Fruit fly (Drosophila melanogaster) whole organism, embryonic: ENCODE results near the gene Hnf4.

Experiments used
- CG10543 ChIP-seq: fragments of 200-800 bp; sonication (Bioruptor generic); optimal IDR thresholded peaks from 3 replicates; lab custom pipeline; 2017; ENCODE audit warnings: missing biosample characterization, mild to moderate bottlenecking, missing genetic modification characterization, moderate library complexity
- CG12769 ChIP-seq: fragments of 200-800 bp; sonication (Bioruptor generic); optimal IDR thresholded peaks from 2 replicates; lab custom pipeline; 2019; ENCODE audit warnings: missing biosample characterization, mild to moderate bottlenecking, missing genetic modification characterization, moderate library complexity
- CG17802 ChIP-seq: fragments of 200-800 bp; sonication (Bioruptor generic); optimal IDR thresholded peaks from 2 replicates; lab custom pipeline; 2018; ENCODE audit warnings: missing biosample characterization, mild to moderate bottlenecking, missing genetic modification characterization, moderate library complexity
- CG2678 ChIP-seq: fragments of 200-800 bp; sonication (Bioruptor generic); optimal IDR thresholded peaks from 3 replicates; lab custom pipeline; 2019; ENCODE audit warnings: missing biosample characterization, mild to moderate bottlenecking, missing genetic modification characterization, moderate library complexity
- CG32532 ChIP-seq: fragments of 200-800 bp; sonication (Bioruptor generic); IDR thresholded peaks from 2 replicates; pipeline ENCODE4 v1.3.6; 2022; ENCODE audit warnings: missing biosample characterization, missing genetic modification characterization
- CG34376 ChIP-seq: fragments of 200-800 bp; sonication (Bioruptor generic); optimal IDR thresholded peaks from 2 replicates; lab custom pipeline; 2018; ENCODE audit warnings: missing biosample characterization, mild to moderate bottlenecking, missing genetic modification characterization
- CG43689 ChIP-seq: fragments of 200-800 bp; sonication (Bioruptor generic); IDR thresholded peaks from 2 replicates; pipeline ENCODE4 v1.3.6; 2022; ENCODE audit warnings: missing biosample characterization, missing genetic modification characterization
- CG6254 ChIP-seq: fragments of 200-800 bp; sonication (Bioruptor generic); optimal IDR thresholded peaks from 3 replicates; lab custom pipeline; 2017; ENCODE audit warnings: mild to moderate bottlenecking, missing biosample characterization, missing genetic modification reagents, missing genetic modification characterization
- CG7372 ChIP-seq: fragments of 200-800 bp; sonication (Bioruptor generic); IDR thresholded peaks from 2 replicates; pipeline ENCODE4 v1.3.6; 2022; ENCODE audit warnings: missing biosample characterization, missing genetic modification characterization
- CG8290 ChIP-seq, 3 experiments: fragments of 200-800 bp; sonication (Bioruptor generic); optimal IDR thresholded peaks; 2 replicates each; lab custom pipeline; 2016 to 2019; ENCODE audit warnings: missing biosample characterization in 3 of 3, missing genetic modification characterization in 3 of 3, mild to moderate bottlenecking in 2 of 3, moderate library complexity in 1 of 3
- Deaf1 ChIP-seq: fragments of 200-800 bp; optimal IDR thresholded peaks from 3 replicates; lab custom pipeline; 2019; ENCODE audit warnings: missing biosample characterization, mild to moderate bottlenecking, missing genetic modification characterization, moderate library complexity
- Ets65A ChIP-seq: fragments of 200-800 bp; sonication (Bioruptor generic); peaks from one replicate; lab custom pipeline; 2016; ENCODE audit warnings: missing biosample characterization, missing genetic modification characterization
- HLH4C ChIP-seq: fragments of 200-800 bp; sonication (Bioruptor generic); IDR thresholded peaks from 3 replicates; pipeline ENCODE4 v1.3.6; 2022; ENCODE audit warnings: missing biosample characterization, missing genetic modification characterization; ENCODE audit not compliant: partially characterized antibody
- Hey ChIP-seq: fragments of 200-800 bp; sonication (Bioruptor generic); optimal IDR thresholded peaks from 3 replicates; lab custom pipeline; 2018; ENCODE audit warnings: missing biosample characterization, mild to moderate bottlenecking, missing genetic modification characterization
- HmgZ ChIP-seq: fragments of 200-800 bp; sonication (Bioruptor generic); optimal IDR thresholded peaks from 2 replicates; lab custom pipeline; 2018; ENCODE audit warnings: missing biosample characterization, mild to moderate bottlenecking, missing genetic modification characterization
- Hmr ChIP-seq: fragments of 200-800 bp; sonication (Bioruptor generic); optimal IDR thresholded peaks from 3 replicates; lab custom pipeline; 2017; ENCODE audit warnings: mild to moderate bottlenecking, missing biosample characterization, missing genetic modification reagents, missing genetic modification characterization
- Hr78 ChIP-seq, 2 experiments: fragments of 200-800 bp in 1 of 2; fragments of >200 bp in 1 of 2; sonication (Bioruptor generic) in 1 of 2; optimal IDR thresholded peaks; 2 replicates each; lab custom pipeline; 2017 to 2019; ENCODE audit warnings: missing biosample characterization in 2 of 2, missing genetic modification characterization in 2 of 2, mild to moderate bottlenecking in 1 of 2, moderate library complexity in 1 of 2
- Med ChIP-seq: fragments of 200-800 bp; sonication (Bioruptor generic); peaks from one replicate; lab custom pipeline; 2016; ENCODE audit warnings: missing biosample characterization, missing genetic modification characterization, mild to moderate bottlenecking, inconsistent platforms, moderate library complexity
- Pdp1 ChIP-seq, 2 experiments: fragments of 200-800 bp; sonication (Bioruptor generic); optimal IDR thresholded peaks; 3 replicates each; lab custom pipeline; 2016; ENCODE audit warnings: missing biosample characterization in 2 of 2, missing genetic modification characterization in 2 of 2, mild to moderate bottlenecking in 1 of 2, moderate library complexity in 1 of 2
- chinmo ChIP-seq: fragments of 200-800 bp; sonication (Bioruptor generic); IDR thresholded peaks from 4 replicates; pipeline ENCODE4 v1.3.6; 2022; ENCODE audit warnings: missing biosample characterization, missing genetic modification characterization; ENCODE audit not compliant: partially characterized antibody
- corto ChIP-seq: fragments of 200-800 bp; sonication (Bioruptor generic); optimal IDR thresholded peaks from 2 replicates; lab custom pipeline; 2016; ENCODE audit warnings: missing biosample characterization, mild to moderate bottlenecking, missing genetic modification characterization, moderate library complexity
- crol ChIP-seq: fragments of 200-800 bp; sonication (Bioruptor generic); IDR thresholded peaks from 2 replicates; pipeline ENCODE4 v1.3.6; 2022; ENCODE audit warnings: missing biosample characterization, missing genetic modification characterization
- exex ChIP-seq: fragments of 200-800 bp; sonication (Bioruptor generic); optimal IDR thresholded peaks from 4 replicates; lab custom pipeline; 2018; ENCODE audit warnings: missing biosample characterization, mild to moderate bottlenecking, missing genetic modification characterization, moderate library complexity
- eyg ChIP-seq: fragments of 200-800 bp; sonication (Bioruptor generic); optimal IDR thresholded peaks from 3 replicates; lab custom pipeline; 2016; ENCODE audit warnings: missing biosample characterization, missing genetic modification characterization
- fd64A ChIP-seq: fragments of 200-800 bp; sonication (Bioruptor generic); optimal IDR thresholded peaks from 3 replicates; lab custom pipeline; 2018; ENCODE audit warnings: missing biosample characterization, mild to moderate bottlenecking, missing genetic modification characterization
- ftz-f1 ChIP-seq: fragments of 200-800 bp; sonication (Bioruptor generic); optimal IDR thresholded peaks from 2 replicates; lab custom pipeline; 2016; ENCODE audit warnings: missing biosample characterization, missing genetic modification characterization
- grn ChIP-seq: fragments of 200-800 bp; sonication (Bioruptor generic); optimal IDR thresholded peaks from 3 replicates; lab custom pipeline; 2017; ENCODE audit warnings: missing biosample characterization, missing genetic modification characterization
- gro ChIP-seq: fragments of 200-800 bp; sonication (Bioruptor generic); optimal IDR thresholded peaks from 2 replicates; lab custom pipeline; 2016; ENCODE audit warnings: missing biosample characterization, missing genetic modification characterization
- jigr1 ChIP-seq: fragments of 200-800 bp; sonication (Bioruptor generic); IDR thresholded peaks from 3 replicates; pipeline ENCODE4 v1.3.6; 2022; ENCODE audit warnings: missing biosample characterization, missing genetic modification characterization
- lab ChIP-seq: fragments of 200-800 bp; sonication (Bioruptor generic); optimal IDR thresholded peaks from 3 replicates; lab custom pipeline; 2017; ENCODE audit warnings: missing biosample characterization, missing genetic modification characterization, mild to moderate bottlenecking, moderate library complexity, missing genetic modification reagents
- lbe ChIP-seq: fragments of 200-800 bp; sonication (Bioruptor generic); optimal IDR thresholded peaks from 2 replicates; lab custom pipeline; 2016; ENCODE audit warnings: missing biosample characterization, mild to moderate bottlenecking, missing genetic modification characterization
- mirr ChIP-seq: fragments of 200-800 bp; sonication (Bioruptor generic); optimal IDR thresholded peaks from 3 replicates; lab custom pipeline; 2018; ENCODE audit warnings: missing biosample characterization, mild to moderate bottlenecking, missing genetic modification characterization
- sd ChIP-seq: fragments of 200-800 bp; sonication (Bioruptor generic); optimal IDR thresholded peaks from 3 replicates; lab custom pipeline; 2018; ENCODE audit warnings: missing biosample characterization, mild to moderate bottlenecking, missing genetic modification characterization, moderate library complexity
- sens ChIP-seq: fragments of 200-800 bp; sonication (Bioruptor generic); peaks from one replicate; lab custom pipeline; 2016; ENCODE audit warnings: missing biosample characterization, missing genetic modification characterization
- slbo ChIP-seq: fragments of 200-800 bp; sonication (Bioruptor generic); IDR thresholded peaks from 2 replicates; pipeline ENCODE4 v1.3.6; 2022; ENCODE audit warnings: missing biosample characterization, missing genetic modification characterization
- sug ChIP-seq: fragments of 200-800 bp; optimal IDR thresholded peaks from 2 replicates; lab custom pipeline; 2019; ENCODE audit warnings: missing biosample characterization, mild to moderate bottlenecking, missing genetic modification characterization, moderate library complexity
- tgo ChIP-seq: fragments of 200-800 bp; sonication (Bioruptor generic); IDR thresholded peaks from 3 replicates; pipeline ENCODE4 v1.3.6; 2022; ENCODE audit warnings: missing biosample characterization, missing genetic modification characterization
- toy ChIP-seq: fragments of 200-800 bp; sonication (Bioruptor generic); IDR thresholded peaks from 2 replicates; pipeline ENCODE4 v1.3.6; 2022; ENCODE audit warnings: missing biosample characterization, missing genetic modification characterization

Hnf4 gene

dm6 chr2L:8707522-8707921, 1.9 kb downstream of the Hnf4 start:
- TF ChIP-seq ftz-f1 (GFP tag; lab: Kevin White, UChicago): peak; percentile 38
- no peak for TF ChIP-seq jigr1 (GFP tag; lab: Robert Waterston, UW)
- TF ChIP-seq Ets65A (GFP tag; lab: Kevin White, UChicago): no peak
- peak in 1 of 2 experiments; percentile 84 for TF ChIP-seq Pdp1 (GFP tag; optimal IDR thresholded peaks at IDR 0.05; lab: Kevin White, UChicago)
- TF ChIP-seq Med: peak; percentile 49
- TF ChIP-seq sens (GFP tag; lab: Kevin White, UChicago): peak; percentile 27
- TF ChIP-seq slbo (GFP tag; lab: Robert Waterston, UW): 0 out of 2 replicates have a peak, but pooled peaks have one; percentile 5

DNA sequence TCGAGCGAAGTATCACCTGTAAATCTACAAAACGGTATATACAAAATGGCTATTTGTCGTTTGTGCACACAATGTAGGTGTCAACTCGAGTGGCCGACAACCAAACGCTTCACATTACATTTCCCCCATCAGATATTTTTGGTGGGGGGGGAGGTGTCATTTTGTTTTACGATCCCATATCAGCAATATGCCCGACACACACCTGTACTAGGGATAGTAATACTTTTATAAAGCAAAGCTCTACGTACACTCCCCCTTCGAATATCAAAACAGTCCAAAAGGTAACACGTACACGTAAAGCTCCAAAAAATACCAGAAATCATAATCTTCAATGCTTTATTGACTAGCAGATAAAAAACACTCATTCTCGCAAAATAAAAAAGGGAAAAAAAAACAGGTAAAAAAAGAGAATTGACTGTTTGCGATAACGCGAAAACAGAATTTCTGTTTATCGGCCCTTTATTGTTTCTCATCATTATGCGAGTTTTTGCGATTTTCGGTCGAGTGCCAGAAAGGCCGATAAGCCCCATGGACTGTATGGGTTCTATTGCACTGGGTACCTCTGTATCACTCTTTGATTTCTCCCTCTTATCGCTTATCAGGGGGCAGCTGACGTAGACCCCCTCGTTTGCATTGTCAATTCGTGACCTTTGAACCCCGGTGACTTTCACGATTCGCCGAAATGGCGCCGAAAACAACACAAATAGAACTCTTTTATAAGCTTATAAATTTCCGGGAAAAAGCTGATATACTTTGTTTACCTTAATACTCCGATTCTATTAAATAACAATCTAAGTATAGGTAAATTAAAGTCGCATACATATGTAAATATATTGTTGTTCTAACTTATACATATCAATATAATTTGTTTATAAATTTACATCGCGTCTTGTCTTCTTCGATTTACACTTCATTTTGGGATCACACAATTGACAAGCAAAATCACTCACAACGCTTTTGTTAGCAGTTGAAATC, 4.5 kb downstream of the Hnf4 start, which contains the start of gene CatB:
TSS of gene CatB (plus strand) at position 925 of the 975 bp plus-strand sequence.
- peak; percentile 23 for TF ChIP-seq lab
- TF ChIP-seq CG8290 (GFP tag; optimal IDR thresholded peaks at IDR 0.05; lab: Kevin White, UChicago): no peak
- TF ChIP-seq CG8290 (tag; optimal IDR thresholded peaks at IDR 0.05; lab: Kevin White, UChicago): peak in 1 of 2 experiments; percentile 26
- TF ChIP-seq Hr78 (GFP tag; optimal IDR thresholded peaks at IDR 0.05; lab: Kevin White, UChicago): peak in 1 of 2 experiments; percentile 68
- no peak for TF ChIP-seq CG6254
- no peak for TF ChIP-seq CG43689 (GFP tag; lab: Robert Waterston, UW)
- TF ChIP-seq lbe (GFP tag; lab: Kevin White, UChicago): peak; percentile 30
- TF ChIP-seq CG10543 (GFP tag; lab: Kevin White, UChicago): peak; percentile 20
- TF ChIP-seq HLH4C (GFP tag; lab: Robert Waterston, UW): no peak
- TF ChIP-seq CG32532 (GFP tag; lab: Robert Waterston, UW): 0 out of 2 replicates have a peak, but pooled peaks have one; percentile 10
- peak; percentile 25; the same call in 1 of the 2 replicates for TF ChIP-seq crol (GFP tag; lab: Robert Waterston, UW)
- TF ChIP-seq CG17802 (tag; lab: Kevin White, UChicago): no peak
- peak; percentile 15 for TF ChIP-seq CG12769 (tag; lab: Kevin White, UChicago)
- peak; percentile 97 for TF ChIP-seq sug
- TF ChIP-seq Deaf1 (tag; lab: Kevin White, UChicago): peak; percentile 29
- peak; percentile 56 for TF ChIP-seq Med
- TF ChIP-seq eyg: no peak
- TF ChIP-seq CG7372 (GFP tag; lab: Robert Waterston, UW): no peak
- TF ChIP-seq fd64A: no peak
- TF ChIP-seq grn (GFP tag; lab: Kevin White, UChicago): peak; percentile 84
- peak; percentile 90 for TF ChIP-seq exex (tag; lab: Kevin White, UChicago)
- peak; percentile 95 for TF ChIP-seq mirr (GFP tag; lab: Kevin White, UChicago)
- TF ChIP-seq toy: no peak
- peak; percentile 79 for TF ChIP-seq CG34376
- TF ChIP-seq CG2678: peak; percentile 11
- peak; percentile 25 for TF ChIP-seq Hmr
- TF ChIP-seq chinmo: 0 out of 4 replicates have a peak, but pooled peaks have one; percentile 15
- TF ChIP-seq tgo: no peak
- peak; percentile 20 for TF ChIP-seq HmgZ (tag; lab: Kevin White, UChicago)
- TF ChIP-seq sd (tag; lab: Kevin White, UChicago): peak; percentile 61
- peak; percentile 81 for TF ChIP-seq Hey
- TF ChIP-seq corto: peak; percentile 53
- TF ChIP-seq gro (GFP tag; lab: Kevin White, UChicago): peak; percentile 38
